Fruit fly (Drosophila melanogaster) whole organism, pupa: Measurements from ENCODE around the gene Gcn5.

Source experiments
- CG10348 ChIP-seq: fragments of 200-800 bp; sonication (Bioruptor generic); IDR thresholded peaks from 2 replicates; pipeline ENCODE4 v1.3.6; 2022; ENCODE audit warnings: missing biosample characterization, missing genetic modification characterization
- CG12605 ChIP-seq: fragments of 200-800 bp; sonication (Bioruptor generic); IDR thresholded peaks from 2 replicates; pipeline ENCODE4 v1.3.6; 2022; ENCODE audit warnings: missing biosample characterization, missing genetic modification characterization
- CG13204 ChIP-seq: fragments of 200-800 bp; sonication (Bioruptor generic); optimal IDR thresholded peaks from 2 replicates; lab custom pipeline; 2018; ENCODE audit warnings: missing biosample characterization, mild to moderate bottlenecking, missing genetic modification characterization, moderate library complexity
- CG14655 ChIP-seq: fragments of 200-800 bp; sonication (Bioruptor generic); optimal IDR thresholded peaks from 3 replicates; lab custom pipeline; 2017; ENCODE audit warnings: mild to moderate bottlenecking, missing biosample characterization, missing genetic modification reagents, missing genetic modification characterization
- CG15710 ChIP-seq: fragments of 200-800 bp; sonication (Bioruptor generic); optimal IDR thresholded peaks from 2 replicates; lab custom pipeline; 2018; ENCODE audit warnings: missing biosample characterization, mild to moderate bottlenecking, missing genetic modification characterization, moderate library complexity
- CG17806 ChIP-seq: fragments of 200-800 bp; sonication (Bioruptor generic); optimal IDR thresholded peaks from 2 replicates; lab custom pipeline; 2018; ENCODE audit warnings: missing biosample characterization, mild to moderate bottlenecking, missing genetic modification characterization, moderate library complexity
- CG32121 ChIP-seq: fragments of 200-800 bp; sonication (Bioruptor generic); IDR thresholded peaks from 2 replicates; pipeline ENCODE4 v1.3.6; 2022; ENCODE audit warnings: missing biosample characterization, missing genetic modification characterization
- CG34367 ChIP-seq: fragments of 200-800 bp; sonication (Bioruptor generic); optimal IDR thresholded peaks from 2 replicates; lab custom pipeline; 2018; ENCODE audit warnings: missing biosample characterization, mild to moderate bottlenecking, missing genetic modification characterization
- CG4496 ChIP-seq: fragments of 200-800 bp; sonication (Bioruptor generic); IDR thresholded peaks from 3 replicates; pipeline ENCODE4 v1.3.6; 2022; ENCODE audit warnings: missing biosample characterization, missing genetic modification characterization
- CG8159 ChIP-seq: fragments of 200-800 bp; sonication (Bioruptor generic); optimal IDR thresholded peaks from 3 replicates; lab custom pipeline; 2018; ENCODE audit warnings: missing biosample characterization, mild to moderate bottlenecking, missing genetic modification characterization, moderate library complexity
- CG8301 ChIP-seq: fragments of 200-800 bp; sonication (Bioruptor generic); optimal IDR thresholded peaks from 2 replicates; lab custom pipeline; 2018; ENCODE audit warnings: missing biosample characterization, mild to moderate bottlenecking, missing genetic modification characterization
- CG9948 ChIP-seq: fragments of 200-800 bp; sonication (Bioruptor generic); optimal IDR thresholded peaks from 2 replicates; lab custom pipeline; 2018; ENCODE audit warnings: missing biosample characterization, mild to moderate bottlenecking, missing genetic modification characterization, moderate library complexity
- D1 ChIP-seq: fragments of 200-800 bp; sonication (Bioruptor generic); optimal IDR thresholded peaks from 2 replicates; lab custom pipeline; 2018; ENCODE audit warnings: missing biosample characterization, mild to moderate bottlenecking, missing genetic modification characterization, moderate library complexity
- EcR ChIP-seq: fragments of 200-800 bp; sonication (Bioruptor generic); optimal IDR thresholded peaks from 3 replicates; lab custom pipeline; 2019; ENCODE audit warnings: missing biosample characterization, missing genetic modification characterization, mild to moderate bottlenecking, moderate library complexity, missing genetic modification reagents
- Ets98B ChIP-seq: fragments of 200-800 bp; sonication (Bioruptor generic); IDR thresholded peaks from 2 replicates; pipeline ENCODE4 v1.3.6; 2022; ENCODE audit warnings: missing biosample characterization, missing genetic modification characterization
- Pif1A ChIP-seq: fragments of 200-800 bp; sonication (Bioruptor generic); optimal IDR thresholded peaks from 3 replicates; lab custom pipeline; 2016; ENCODE audit warnings: missing biosample characterization, missing genetic modification characterization
- Pif1B ChIP-seq: fragments of 200-800 bp; sonication (Bioruptor generic); optimal IDR thresholded peaks from 3 replicates; lab custom pipeline; 2016; ENCODE audit warnings: missing biosample characterization, missing genetic modification characterization
- Snoo ChIP-seq: fragments of 200-800 bp; sonication (Bioruptor generic); optimal IDR thresholded peaks from 3 replicates; lab custom pipeline; 2017; ENCODE audit warnings: missing biosample characterization, mild to moderate bottlenecking, missing genetic modification characterization, inconsistent platforms
- fd96Ca ChIP-seq: fragments of 200-800 bp; sonication (Bioruptor generic); IDR thresholded peaks from 3 replicates; pipeline ENCODE4 v1.3.6; 2022; ENCODE audit warnings: missing biosample characterization, missing genetic modification characterization
- gl ChIP-seq: fragments of 200-800 bp; sonication (Bioruptor generic); optimal IDR thresholded peaks from 2 replicates; lab custom pipeline; 2018; ENCODE audit warnings: missing biosample characterization, mild to moderate bottlenecking, missing genetic modification characterization
- rn ChIP-seq: fragments of 200-800 bp; sonication (Bioruptor generic); IDR thresholded peaks from 2 replicates; pipeline ENCODE4 v1.3.6; 2022; ENCODE audit warnings: missing biosample characterization, missing genetic modification characterization

Gene Gcn5

dm6 chr3L:12489952-12490351 lies 33.9 kb downstream of the Gcn5 start:
- TF ChIP-seq CG32121 = 0 out of 2 replicates have a peak, but pooled peaks have one; percentile 20
- no peak for TF ChIP-seq D1
- TF ChIP-seq Ets98B (GFP tag; lab: Robert Waterston, UW) = peak; percentile 53; the same call in 1 of the 2 replicates
- no peak for TF ChIP-seq Snoo (tag; lab: Kevin White, UChicago)
- peak; percentile 46 for TF ChIP-seq CG12605 (GFP tag; lab: Robert Waterston, UW)
- peak; percentile 87 for TF ChIP-seq EcR
- peak; percentile 44; the same call in 1 of the 3 replicates for TF ChIP-seq fd96Ca
- peak; percentile 25 for TF ChIP-seq gl (tag; lab: Kevin White, UChicago)
- TF ChIP-seq Pif1B (GFP tag; lab: Kevin White, UChicago) = peak; percentile 52

dm6 chr3L:12486175-12486574 lies 37.6 kb downstream of the Gcn5 start:
- TF ChIP-seq CG32121 (no peak), fd96Ca (no peak), Snoo (tag; lab: Kevin White, UChicago) (no peak), gl (tag; lab: Kevin White, UChicago) (no peak), Ets98B (GFP tag; lab: Robert Waterston, UW) (no peak), CG15710 (tag; lab: Kevin White, UChicago) (no peak), EcR (no peak), CG9948 (no peak), Pif1A (no peak), CG34367 (tag; lab: Kevin White, UChicago) (no peak), CG17806 (no peak), CG8301 (tag; lab: Kevin White, UChicago) (no peak), CG13204 (GFP tag; lab: Kevin White, UChicago) (no peak), rn (no peak), CG14655 (GFP tag; lab: Kevin White, UChicago) (no peak), CG4496 (GFP tag; lab: Robert Waterston, UW) (no peak), CG12605 (GFP tag; lab: Robert Waterston, UW) (no peak), CG10348 (GFP tag; lab: Robert Waterston, UW) (no peak), CG8159 (tag; lab: Kevin White, UChicago) (no peak), D1 (no peak)

- TF ChIP-seq CG13204 (GFP tag; lab: Kevin White, UChicago) (peak; percentile 22), Ets98B (GFP tag; lab: Robert Waterston, UW) (peak; percentile 51), EcR (peak; percentile 20), CG4496 (GFP tag; lab: Robert Waterston, UW) (peak; percentile 77), CG12605 (GFP tag; lab: Robert Waterston, UW) (no peak), CG8301 (tag; lab: Kevin White, UChicago) (peak; percentile 21), CG14655 (GFP tag; lab: Kevin White, UChicago) (peak; percentile 22), rn (no peak)
Observed at dm6 chr3L:12484948-12485347, 38.9 kb downstream of the Gcn5 start, which contains the start of gene CG10663. Gene CG10663, minus strand, starts transcription at chr3L:12485035.

dm6 chr3L:12484464-12484863 lies 39.4 kb downstream of the Gcn5 start:
- TF ChIP-seq Pif1B (GFP tag; lab: Kevin White, UChicago) (no peak), CG32121 (peak; percentile 16; the same call in 1 of the 2 replicates), Pif1A (no peak), CG4496 (GFP tag; lab: Robert Waterston, UW) (0 out of 3 replicates have a peak, but pooled peaks have one; percentile 38)

dm6 chr3L:12482917-12483316 lies 40.9 kb downstream of the Gcn5 start:
- TF ChIP-seq CG9948 (peak; percentile 66), CG13204 (GFP tag; lab: Kevin White, UChicago) (peak; percentile 9), CG12605 (GFP tag; lab: Robert Waterston, UW) (peak; percentile 73), CG14655 (GFP tag; lab: Kevin White, UChicago) (peak; percentile 86), CG17806 (peak; percentile 51), CG8159 (tag; lab: Kevin White, UChicago) (peak; percentile 73), CG8301 (tag; lab: Kevin White, UChicago) (peak; percentile 80), CG15710 (tag; lab: Kevin White, UChicago) (peak; percentile 65), Snoo (tag; lab: Kevin White, UChicago) (no peak), Pif1A (peak; percentile 61), gl (tag; lab: Kevin White, UChicago) (no peak), CG4496 (GFP tag; lab: Robert Waterston, UW) (peak; percentile 73; the same call in 2 of the 3 replicates), Pif1B (GFP tag; lab: Kevin White, UChicago) (peak; percentile 53), CG34367 (tag; lab: Kevin White, UChicago) (peak; percentile 37), rn (peak; percentile 59; the same call in 1 of the 2 replicates), fd96Ca (peak; percentile 50; the same call in 2 of the 3 replicates), CG32121 (peak; percentile 88), Ets98B (GFP tag; lab: Robert Waterston, UW) (peak; percentile 77), CG10348 (GFP tag; lab: Robert Waterston, UW) (0 out of 2 replicates have a peak, but pooled peaks have one; percentile 43), D1 (no peak), EcR (no peak)

- TF ChIP-seq rn (0 out of 2 replicates have a peak, but pooled peaks have one; percentile 19), CG13204 (GFP tag; lab: Kevin White, UChicago) (peak; percentile 57), Pif1B (GFP tag; lab: Kevin White, UChicago) (no peak)
Observed at dm6 chr3L:12482246-12482645, 41.6 kb downstream of the Gcn5 start, which contains the start of gene CG33725. Gene CG33725, plus strand, starts transcription at chr3L:12482609.
